Fruit fly (Drosophila melanogaster) whole organism, adult: Measurements from ENCODE around the gene CG45428.

ENCODE experiments used
- CG11617 ChIP-seq: fragments of 200-800 bp; sonication (Bioruptor generic); optimal IDR thresholded peaks from 2 replicates; lab custom pipeline; 2017; ENCODE audit warnings: mild to moderate bottlenecking, missing biosample characterization, missing genetic modification reagents, missing genetic modification characterization
- CG14711 ChIP-seq: fragments of 200-800 bp; sonication (Bioruptor generic); optimal IDR thresholded peaks from 2 replicates; lab custom pipeline; 2018; ENCODE audit warnings: missing biosample characterization, mild to moderate bottlenecking, missing genetic modification characterization, moderate library complexity
- CG1620 ChIP-seq: fragments of 200-800 bp; sonication (Bioruptor generic); optimal IDR thresholded peaks from 2 replicates; lab custom pipeline; 2016; ENCODE audit warnings: missing biosample characterization, missing genetic modification characterization
- Clk ChIP-seq: fragments of 200-800 bp; sonication (Bioruptor generic); optimal IDR thresholded peaks from 2 replicates; lab custom pipeline; 2017; ENCODE audit warnings: missing biosample characterization, missing genetic modification characterization
- Mnt ChIP-seq: fragments of 200-800 bp; sonication (Bioruptor generic); optimal IDR thresholded peaks from 2 replicates; lab custom pipeline; 2016; ENCODE audit warnings: missing biosample characterization, mild to moderate bottlenecking, missing genetic modification characterization
- cic ChIP-seq: fragments of 200-800 bp; sonication (Bioruptor generic); optimal IDR thresholded peaks from 2 replicates; lab custom pipeline; 2017; ENCODE audit warnings: missing biosample characterization, mild to moderate bottlenecking, missing genetic modification characterization, moderate library complexity
- ovo ChIP-seq: fragments of 200-800 bp; sonication (Bioruptor generic); optimal IDR thresholded peaks from 2 replicates; lab custom pipeline; 2016; ENCODE audit warnings: missing biosample characterization, missing genetic modification characterization
- toe ChIP-seq: fragments of 200-800 bp; sonication (Bioruptor generic); optimal IDR thresholded peaks from 2 replicates; lab custom pipeline; 2016; ENCODE audit warnings: missing biosample characterization, missing genetic modification characterization

dm6 chr3L:22830132-22830697 is 6.7 kb downstream of the CG45428 start:
- TF ChIP-seq CG14711 (tag; lab: Kevin White, UChicago) (no peak), CG1620 (no peak), ovo (no peak), toe (GFP tag; lab: Kevin White, UChicago) (no peak), Clk (GFP tag; lab: Kevin White, UChicago) (no peak), cic (no peak), Mnt (GFP tag; lab: Kevin White, UChicago) (no peak), CG11617 (GFP tag; lab: Kevin White, UChicago) (no peak)
